Worm (Caenorhabditis elegans) whole organism, L3 larva: ENCODE measurements around the gene alh-2.

Source experiments
- R02D3.7 ChIP-seq: fragments of 150-350 bp; optimal IDR thresholded peaks from 2 replicates; lab custom pipeline; 2014; ENCODE audit warnings: missing biosample characterization, missing genetic modification characterization
- aly-2 ChIP-seq: fragments of 150-350 bp; optimal IDR thresholded peaks from 2 replicates; lab custom pipeline; 2014; ENCODE audit warnings: missing biosample characterization, missing genetic modification characterization
- ama-1 ChIP-seq: fragments of 150-350 bp; optimal IDR thresholded peaks from 2 replicates; lab custom pipeline; 2018
- ceh-16 ChIP-seq: sonication (generic microtip); optimal IDR thresholded peaks from 2 replicates; lab custom pipeline; 2017; ENCODE audit warnings: missing biosample characterization, missing genetic modification characterization
- ceh-28 ChIP-seq: fragments of 150-350 bp; optimal IDR thresholded peaks from 2 replicates; lab custom pipeline; 2014; ENCODE audit warnings: missing biosample characterization, missing genetic modification reagents, missing genetic modification characterization
- ceh-82 ChIP-seq: fragments of 150-350 bp; optimal IDR thresholded peaks from 2 replicates; lab custom pipeline; 2014; ENCODE audit warnings: missing biosample characterization, missing genetic modification characterization
- daf-12 ChIP-seq: fragments of 150-350 bp; optimal IDR thresholded peaks from 2 replicates; lab custom pipeline; 2014; ENCODE audit warnings: missing biosample characterization, missing genetic modification reagents, missing genetic modification characterization
- elt-2 ChIP-seq: sonication (generic microtip); optimal IDR thresholded peaks from 2 replicates; lab custom pipeline; 2016; ENCODE audit warnings: missing genetic modification reagents, mild to moderate bottlenecking, missing genetic modification characterization, missing compliant biosample characterization
- elt-3 ChIP-seq, 3 experiments: fragments of 150-350 bp in 1 of 3; sonication (generic microtip) in 2 of 3; optimal IDR thresholded peaks; 2 replicates in 2 of 3; 4 replicates in 1 of 3; lab custom pipeline; 2014 to 2017; ENCODE audit warnings: missing biosample characterization in 3 of 3, missing genetic modification characterization in 3 of 3
- fkh-10 ChIP-seq: sonication (generic microtip); optimal IDR thresholded peaks from 2 replicates; lab custom pipeline; 2017; ENCODE audit warnings: missing biosample characterization, missing genetic modification reagents, missing genetic modification characterization
- fkh-2 ChIP-seq: fragments of 150-350 bp; optimal IDR thresholded peaks from 2 replicates; lab custom pipeline; 2014; ENCODE audit warnings: missing biosample characterization, missing genetic modification reagents, missing genetic modification characterization
- jun-1 ChIP-seq: fragments of 150-350 bp; optimal IDR thresholded peaks from 2 replicates; lab custom pipeline; 2014; ENCODE audit warnings: missing biosample characterization, missing genetic modification reagents, missing genetic modification characterization
- mdl-1 ChIP-seq: fragments of 150-350 bp; optimal IDR thresholded peaks from 2 replicates; lab custom pipeline; 2014; ENCODE audit warnings: missing biosample characterization, missing genetic modification characterization
- nfya-1 ChIP-seq: sonication (generic microtip); optimal IDR thresholded peaks from 2 replicates; lab custom pipeline; 2017; ENCODE audit warnings: missing genetic modification characterization, mild to moderate bottlenecking, missing compliant biosample characterization, antibody characterized with exemption, moderate library complexity; ENCODE audit not compliant: insufficient read depth
- nhr-11 ChIP-seq: fragments of 150-350 bp; optimal IDR thresholded peaks from 2 replicates; lab custom pipeline; 2014; ENCODE audit warnings: missing biosample characterization, missing genetic modification characterization
- nhr-23 ChIP-seq: fragments of 150-350 bp; optimal IDR thresholded peaks from 2 replicates; lab custom pipeline; 2014; ENCODE audit warnings: missing biosample characterization, missing genetic modification reagents, missing genetic modification characterization
- nhr-237 ChIP-seq: fragments of 150-350 bp; optimal IDR thresholded peaks from 2 replicates; lab custom pipeline; 2014; ENCODE audit warnings: missing biosample characterization, missing genetic modification characterization
- nhr-28 ChIP-seq: fragments of 150-350 bp; optimal IDR thresholded peaks from 2 replicates; lab custom pipeline; 2014; ENCODE audit warnings: missing biosample characterization, missing genetic modification characterization
- nhr-43 ChIP-seq: sonication (generic microtip); optimal IDR thresholded peaks from 2 replicates; lab custom pipeline; 2016; ENCODE audit warnings: mild to moderate bottlenecking, missing genetic modification characterization, missing compliant biosample characterization; ENCODE audit not compliant: poor library complexity, severe bottlenecking
- nhr-77 ChIP-seq: fragments of 150-350 bp; optimal IDR thresholded peaks from 2 replicates; lab custom pipeline; 2014; ENCODE audit warnings: missing biosample characterization, missing genetic modification characterization
- pha-4 ChIP-seq: fragments of 150-350 bp; optimal IDR thresholded peaks from 2 replicates; lab custom pipeline; 2014; ENCODE audit warnings: missing biosample characterization, missing genetic modification reagents, missing genetic modification characterization
- pqm-1 ChIP-seq: fragments of 150-350 bp; optimal IDR thresholded peaks from 2 replicates; lab custom pipeline; 2017; ENCODE audit warnings: missing biosample characterization, missing genetic modification characterization, inconsistent platforms
- snpc-4 ChIP-seq: fragments of 150-350 bp; optimal IDR thresholded peaks from 2 replicates; lab custom pipeline; 2014; ENCODE audit warnings: missing biosample characterization, missing genetic modification characterization
- unc-39 ChIP-seq: sonication (generic microtip); optimal IDR thresholded peaks from 4 replicates; lab custom pipeline; 2017; ENCODE audit warnings: missing biosample characterization, missing genetic modification characterization
- unc-62 ChIP-seq: fragments of 150-350 bp; sonication (generic microtip); optimal IDR thresholded peaks from 4 replicates; lab custom pipeline; 2014; ENCODE audit warnings: missing biosample characterization, missing genetic modification reagents, missing genetic modification characterization

The alh-2 gene

ce11 chrV:1642768-1643167 lies 1.2 kb upstream of the alh-2 start:
- TF ChIP-seq unc-62 (GFP tag; lab: Kevin White, UChicago): no peak
- TF ChIP-seq daf-12 (tag; lab: Kevin White, UChicago): no peak

ce11 chrV:1648000-1648399 lies 4.0 kb downstream of the alh-2 start, which contains the start of gene irld-45:
Gene irld-45, plus strand, starts transcription at chrV:1648300.
- TF ChIP-seq snpc-4: no peak
- TF ChIP-seq nhr-28 (tag; lab: Kevin White, UChicago): no peak
- TF ChIP-seq aly-2 (tag; lab: Kevin White, UChicago): no peak
- no peak for TF ChIP-seq nfya-1 (tag; lab: Kevin White, UChicago)
- TF ChIP-seq pqm-1 (tag; lab: Kevin White, UChicago): no peak
- TF ChIP-seq unc-39 (tag; lab: Kevin White, UChicago): no peak
- no peak for TF ChIP-seq mdl-1
- TF ChIP-seq nhr-23: no peak
- TF ChIP-seq unc-62 (GFP tag; lab: Kevin White, UChicago): no peak
- TF ChIP-seq, all 47 proteins: peak for 0

ce11 chrV:1651045-1651444 lies 7.1 kb downstream of the alh-2 start, which contains the start of gene irld-44:
Gene irld-44, plus strand, starts transcription at chrV:1651345.
- TF ChIP-seq nhr-43 (tag; lab: Kevin White, UChicago) (no peak), ceh-28 (tag; lab: Kevin White, UChicago) (no peak), jun-1 (tag; lab: Kevin White, UChicago) (no peak), nhr-237 (tag; lab: Kevin White, UChicago) (no peak), mdl-1 (no peak), ama-1 (lab: Kevin White, UChicago) (no peak)

- TF ChIP-seq snpc-4 (no peak), nhr-28 (tag; lab: Kevin White, UChicago) (no peak)
These were observed 10.9 kb downstream of the alh-2 start, which contains the start of gene irld-11 for ce11 chrV:1654845-1655244. Gene irld-11, plus strand, starts transcription at chrV:1655145.

ce11 chrV:1662270-1662669 lies 18.3 kb downstream of the alh-2 start, which contains the start of gene irld-40:
Gene irld-40, plus strand, starts transcription at chrV:1662570.
- no peak for TF ChIP-seq nhr-77 (tag; lab: Kevin White, UChicago)
- peak; percentile 1 for TF ChIP-seq nhr-11 (tag; lab: Kevin White, UChicago)

ce11 chrV:1664921-1665320 lies 21.0 kb downstream of the alh-2 start, which contains the start of gene K04F1.9:
Gene K04F1.9, plus strand, starts transcription at chrV:1665221.
- TF ChIP-seq nhr-77 (tag; lab: Kevin White, UChicago) (no peak), mdl-1 (no peak), ama-1 (lab: Kevin White, UChicago) (no peak), pha-4 (tag; lab: Kevin White, UChicago) (no peak), R02D3.7 (tag; lab: Kevin White, UChicago) (no peak), ceh-82 (no peak)

- no peak for TF ChIP-seq ceh-82
- no peak for TF ChIP-seq elt-3 (tag; optimal IDR thresholded peaks at IDR 0.05; lab: Kevin White, UChicago)
These were observed 22.9 kb downstream of the alh-2 start, which contains the start of gene K04F1.8 for ce11 chrV:1666904-1667303. Gene K04F1.8, plus strand, starts transcription at chrV:1667204.

- TF ChIP-seq elt-2 (tag; lab: Kevin White, UChicago) (no peak), snpc-4 (no peak), nhr-28 (tag; lab: Kevin White, UChicago) (no peak), ceh-16 (tag; lab: Kevin White, UChicago) (no peak), fkh-2 (tag; lab: Kevin White, UChicago) (no peak), ama-1 (lab: Kevin White, UChicago) (no peak), ceh-28 (tag; lab: Kevin White, UChicago) (no peak), fkh-10 (GFP tag; lab: Kevin White, UChicago) (no peak), nhr-237 (tag; lab: Kevin White, UChicago) (no peak), nhr-43 (tag; lab: Kevin White, UChicago) (no peak)
- TF ChIP-seq, all 47 proteins: peak for 0
These were observed 24.2 kb downstream of the alh-2 start, which contains the start of gene irld-42 for ce11 chrV:1668216-1668615. Gene irld-42, plus strand, starts transcription at chrV:1668516.
